Worm (Caenorhabditis elegans): Measurements from ENCODE around the gene Y37H2A.12.

ce11 chrV:18138695-18139094 is 7.8 kb upstream of the Y37H2A.12 start, which contains the start of gene Y37H2A.10:
- TF ChIP-seq unc-62 (GFP tag; optimal IDR thresholded peaks at IDR 0.05) (no peak), zip-8 (tag; optimal IDR thresholded peaks at IDR 0.05) (no peak), snpc-4 (tag; optimal IDR thresholded peaks at IDR 0.05) (no peak), ham-2 (GFP tag; optimal IDR thresholded peaks at IDR 0.05) (no peak), lin-13 (tag; optimal IDR thresholded peaks at IDR 0.05) (no peak), unc-120 (tag; optimal IDR thresholded peaks at IDR 0.05; ENCODE audit: poor library complexity, severe bottlenecking) (no peak), nhr-12 (tag; optimal IDR thresholded peaks at IDR 0.05) (no peak), nhr-237 (tag; optimal IDR thresholded peaks at IDR 0.05) (no peak), bed-3 (GFP tag; optimal IDR thresholded peaks at IDR 0.05) (no peak), blmp-1 (tag; optimal IDR thresholded peaks at IDR 0.05) (no peak)
